Fruit fly (Drosophila melanogaster) whole organism, embryonic: Measurements from ENCODE around the gene CG31051.

Experiments used
- Abd-B ChIP-seq: fragments of 200-800 bp; sonication (Bioruptor generic); optimal IDR thresholded peaks from 2 replicates; lab custom pipeline; 2018; ENCODE audit warnings: missing biosample characterization, mild to moderate bottlenecking, missing genetic modification characterization, moderate library complexity
- CG10267 ChIP-seq: fragments of 200-800 bp; sonication (Bioruptor generic); optimal IDR thresholded peaks from 2 replicates; lab custom pipeline; 2018; ENCODE audit warnings: missing biosample characterization, mild to moderate bottlenecking, missing genetic modification characterization, moderate library complexity
- CG10274 ChIP-seq: fragments of 200-800 bp; sonication (Bioruptor generic); optimal IDR thresholded peaks from 3 replicates; lab custom pipeline; 2017; ENCODE audit warnings: missing biosample characterization, mild to moderate bottlenecking, missing genetic modification characterization
- CG11560 ChIP-seq: fragments of 200-800 bp; sonication (Bioruptor generic); IDR thresholded peaks from 3 replicates; pipeline ENCODE4 v1.3.6; 2022; ENCODE audit warnings: missing biosample characterization, missing genetic modification characterization
- CG12744 ChIP-seq: fragments of 200-800 bp; sonication (Bioruptor generic); optimal IDR thresholded peaks from 2 replicates; lab custom pipeline; 2016; ENCODE audit warnings: missing biosample characterization, missing genetic modification characterization
- CG12769 ChIP-seq: fragments of 200-800 bp; sonication (Bioruptor generic); optimal IDR thresholded peaks from 2 replicates; lab custom pipeline; 2019; ENCODE audit warnings: missing biosample characterization, mild to moderate bottlenecking, missing genetic modification characterization, moderate library complexity
- CG13287 ChIP-seq: fragments of 200-800 bp; sonication (Bioruptor generic); IDR thresholded peaks from 2 replicates; pipeline ENCODE4 v1.3.6; 2022; ENCODE audit warnings: missing biosample characterization, missing genetic modification characterization; ENCODE audit not compliant: partially characterized antibody
- CG15269 ChIP-seq: fragments of 200-800 bp; sonication (Bioruptor generic); optimal IDR thresholded peaks from 2 replicates; lab custom pipeline; 2018; ENCODE audit warnings: missing biosample characterization, mild to moderate bottlenecking, missing genetic modification characterization, moderate library complexity
- CG17359 ChIP-seq: fragments of 200-800 bp; sonication (Bioruptor generic); optimal IDR thresholded peaks from 3 replicates; lab custom pipeline; 2018; ENCODE audit warnings: missing biosample characterization, mild to moderate bottlenecking, missing genetic modification characterization, moderate library complexity
- CG1792 ChIP-seq: fragments of 200-800 bp; sonication (Bioruptor generic); optimal IDR thresholded peaks from 2 replicates; lab custom pipeline; 2016; ENCODE audit warnings: missing biosample characterization, missing genetic modification characterization
- CG2116 ChIP-seq: fragments of 200-800 bp; sonication (Bioruptor generic); optimal IDR thresholded peaks from 3 replicates; lab custom pipeline; 2018; ENCODE audit warnings: missing biosample characterization, mild to moderate bottlenecking, missing genetic modification characterization
- CG31365 ChIP-seq: fragments of 200-800 bp; sonication (Bioruptor generic); optimal IDR thresholded peaks from 2 replicates; lab custom pipeline; 2018; ENCODE audit warnings: missing biosample characterization, mild to moderate bottlenecking, missing genetic modification characterization
- CG31388 ChIP-seq: fragments of 200-800 bp; sonication (Bioruptor generic); optimal IDR thresholded peaks from 2 replicates; lab custom pipeline; 2016; ENCODE audit warnings: missing biosample characterization, missing genetic modification characterization
- CG4707 ChIP-seq: fragments of 200-800 bp; sonication (Bioruptor generic); optimal IDR thresholded peaks from 2 replicates; lab custom pipeline; 2018; ENCODE audit warnings: missing biosample characterization, mild to moderate bottlenecking, missing genetic modification characterization, moderate library complexity
- CG9817 ChIP-seq: fragments of 200-800 bp; sonication (Bioruptor generic); optimal IDR thresholded peaks from 2 replicates; lab custom pipeline; 2018; ENCODE audit warnings: missing biosample characterization, mild to moderate bottlenecking, missing genetic modification characterization, moderate library complexity
- CG9932 ChIP-seq: fragments of 200-800 bp; sonication (Bioruptor generic); IDR thresholded peaks from 2 replicates; pipeline ENCODE4 v1.3.6; 2022; ENCODE audit warnings: missing biosample characterization, missing genetic modification characterization
- Deaf1 ChIP-seq: fragments of 200-800 bp; optimal IDR thresholded peaks from 3 replicates; lab custom pipeline; 2019; ENCODE audit warnings: missing biosample characterization, mild to moderate bottlenecking, missing genetic modification characterization, moderate library complexity
- Dip2 ChIP-seq: fragments of 200-800 bp; sonication (Bioruptor generic); IDR thresholded peaks from 2 replicates; pipeline ENCODE4 v1.3.6; 2022; ENCODE audit warnings: missing biosample characterization, missing genetic modification characterization
- Ets97D ChIP-seq: fragments of 200-800 bp; sonication (Bioruptor generic); optimal IDR thresholded peaks from 3 replicates; lab custom pipeline; 2016; ENCODE audit warnings: missing biosample characterization, missing genetic modification characterization
- Hey ChIP-seq: fragments of 200-800 bp; sonication (Bioruptor generic); optimal IDR thresholded peaks from 3 replicates; lab custom pipeline; 2018; ENCODE audit warnings: missing biosample characterization, mild to moderate bottlenecking, missing genetic modification characterization
- Kr ChIP-seq: fragments of 200-800 bp; sonication (Bioruptor generic); optimal IDR thresholded peaks from 2 replicates; lab custom pipeline; 2017; ENCODE audit warnings: missing biosample characterization, mild to moderate bottlenecking, missing genetic modification characterization
- MBD-R2 ChIP-seq: fragments of 200-800 bp; sonication (Bioruptor generic); IDR thresholded peaks from 2 replicates; pipeline ENCODE4 v1.3.6; 2022; ENCODE audit warnings: missing biosample characterization, missing genetic modification characterization
- Med ChIP-seq: fragments of 200-800 bp; sonication (Bioruptor generic); peaks from one replicate; lab custom pipeline; 2016; ENCODE audit warnings: missing biosample characterization, missing genetic modification characterization, mild to moderate bottlenecking, inconsistent platforms, moderate library complexity
- Nf-YB ChIP-seq: fragments of 200-800 bp; sonication (Bioruptor generic); optimal IDR thresholded peaks from 3 replicates; lab custom pipeline; 2019; ENCODE audit warnings: missing biosample characterization, mild to moderate bottlenecking, missing genetic modification characterization, moderate library complexity
- Nf-YC ChIP-seq: fragments of 200-800 bp; optimal IDR thresholded peaks from 3 replicates; lab custom pipeline; 2019; ENCODE audit warnings: missing biosample characterization, mild to moderate bottlenecking, missing genetic modification characterization, moderate library complexity
- Opbp ChIP-seq: fragments of 200-800 bp; sonication (Bioruptor generic); IDR thresholded peaks from 3 replicates; pipeline ENCODE4 v1.3.6; 2022; ENCODE audit warnings: missing biosample characterization, missing genetic modification characterization; ENCODE audit not compliant: partially characterized antibody
- Rfx ChIP-seq: fragments of 200-800 bp; sonication (Bioruptor generic); IDR thresholded peaks from 2 replicates; pipeline ENCODE4 v1.3.6; 2022; ENCODE audit warnings: missing biosample characterization, missing genetic modification characterization
- Spps ChIP-seq: fragments of 200-800 bp; sonication (Bioruptor generic); optimal IDR thresholded peaks from 2 replicates; lab custom pipeline; 2018; ENCODE audit warnings: missing biosample characterization, mild to moderate bottlenecking, missing genetic modification characterization
- abd-A ChIP-seq: fragments of 200-800 bp; sonication (Bioruptor generic); optimal IDR thresholded peaks from 3 replicates; lab custom pipeline; 2019; ENCODE audit warnings: missing biosample characterization, mild to moderate bottlenecking, missing genetic modification characterization, moderate library complexity
- cg ChIP-seq: fragments of 200-800 bp; sonication (Bioruptor generic); optimal IDR thresholded peaks from 3 replicates; lab custom pipeline; 2019; ENCODE audit warnings: missing biosample characterization, mild to moderate bottlenecking, missing genetic modification characterization, moderate library complexity
- croc ChIP-seq: fragments of 200-800 bp; sonication (Bioruptor generic); conservative IDR thresholded peaks from 3 replicates; pipeline ENCODE4 v1.3.6; 2022; ENCODE audit warnings: missing biosample characterization, missing genetic modification characterization
- fd102C ChIP-seq: fragments of 200-800 bp; sonication (Bioruptor generic); optimal IDR thresholded peaks from 2 replicates; lab custom pipeline; 2018; ENCODE audit warnings: missing biosample characterization, mild to moderate bottlenecking, missing genetic modification characterization, moderate library complexity
- fu2 ChIP-seq: fragments of 200-800 bp; sonication (Bioruptor generic); optimal IDR thresholded peaks from 2 replicates; lab custom pipeline; 2016; ENCODE audit warnings: missing biosample characterization, missing genetic modification characterization
- gce ChIP-seq: fragments of 200-800 bp; sonication (Bioruptor generic); IDR thresholded peaks from 3 replicates; pipeline ENCODE4 v1.3.6; 2022; ENCODE audit warnings: missing biosample characterization, missing genetic modification characterization
- gfzf ChIP-seq: fragments of 200-800 bp; sonication (Bioruptor generic); optimal IDR thresholded peaks from 2 replicates; lab custom pipeline; 2016; ENCODE audit warnings: missing biosample characterization, mild to moderate bottlenecking, missing genetic modification characterization, moderate library complexity
- kay ChIP-seq: fragments of 200-800 bp; sonication (Bioruptor generic); optimal IDR thresholded peaks from 2 replicates; lab custom pipeline; 2016; ENCODE audit warnings: missing biosample characterization, missing genetic modification characterization
- ken ChIP-seq: fragments of 200-800 bp; sonication (Bioruptor generic); IDR thresholded peaks from 3 replicates; pipeline ENCODE4 v1.3.6; 2022; ENCODE audit warnings: missing biosample characterization, missing genetic modification characterization
- kni ChIP-seq: fragments of 200-800 bp; sonication (Bioruptor generic); optimal IDR thresholded peaks from 3 replicates; lab custom pipeline; 2017; ENCODE audit warnings: mild to moderate bottlenecking, missing biosample characterization, missing genetic modification reagents, missing genetic modification characterization
- lab ChIP-seq: fragments of 200-800 bp; sonication (Bioruptor generic); optimal IDR thresholded peaks from 3 replicates; lab custom pipeline; 2017; ENCODE audit warnings: missing biosample characterization, missing genetic modification characterization, mild to moderate bottlenecking, moderate library complexity, missing genetic modification reagents
- nau ChIP-seq: fragments of 200-800 bp; sonication (Bioruptor generic); optimal IDR thresholded peaks from 3 replicates; lab custom pipeline; 2017; ENCODE audit warnings: missing biosample characterization, mild to moderate bottlenecking, missing genetic modification characterization, missing genetic modification reagents
- peb ChIP-seq: fragments of 200-800 bp; sonication (Bioruptor generic); IDR thresholded peaks from 2 replicates; pipeline ENCODE4 v1.3.6; 2022; ENCODE audit warnings: missing biosample characterization, missing genetic modification characterization
- phol ChIP-seq: fragments of 200-800 bp; sonication (Bioruptor generic); optimal IDR thresholded peaks from 3 replicates; lab custom pipeline; 2018; ENCODE audit warnings: missing biosample characterization, mild to moderate bottlenecking, missing genetic modification characterization, moderate library complexity
- pros ChIP-seq: fragments of 200-800 bp; sonication (Bioruptor generic); optimal IDR thresholded peaks from 3 replicates; lab custom pipeline; 2019; ENCODE audit warnings: missing biosample characterization, mild to moderate bottlenecking, missing genetic modification characterization, moderate library complexity
- pum ChIP-seq: fragments of 200-800 bp; sonication (Bioruptor generic); optimal IDR thresholded peaks from 2 replicates; lab custom pipeline; 2016; ENCODE audit warnings: missing biosample characterization, missing genetic modification characterization
- run ChIP-seq: fragments of 200-800 bp; sonication (Bioruptor generic); optimal IDR thresholded peaks from 3 replicates; lab custom pipeline; 2018; ENCODE audit warnings: missing biosample characterization, mild to moderate bottlenecking, missing genetic modification characterization
- seq ChIP-seq: fragments of 200-800 bp; sonication (Bioruptor generic); IDR thresholded peaks from 2 replicates; pipeline ENCODE4 v1.3.6; 2022; ENCODE audit warnings: missing biosample characterization, missing genetic modification characterization
- slou ChIP-seq: fragments of 200-800 bp; sonication (Bioruptor generic); optimal IDR thresholded peaks from 3 replicates; lab custom pipeline; 2016; ENCODE audit warnings: missing biosample characterization, missing genetic modification characterization
- trem ChIP-seq: fragments of 200-800 bp; optimal IDR thresholded peaks from 3 replicates; lab custom pipeline; 2019; ENCODE audit warnings: missing biosample characterization, mild to moderate bottlenecking, missing genetic modification characterization, moderate library complexity
- twi ChIP-seq: fragments of 200-800 bp; optimal IDR thresholded peaks from 2 replicates; lab custom pipeline; 2019; ENCODE audit warnings: missing biosample characterization, mild to moderate bottlenecking, missing genetic modification characterization, moderate library complexity
- tx ChIP-seq: fragments of 200-800 bp; sonication (Bioruptor generic); optimal IDR thresholded peaks from 2 replicates; lab custom pipeline; 2016; ENCODE audit warnings: missing biosample characterization, missing genetic modification characterization
- vvl ChIP-seq: fragments of 200-800 bp; sonication (Bioruptor generic); IDR thresholded peaks from 2 replicates; pipeline ENCODE4 v1.3.6; 2022; ENCODE audit warnings: missing biosample characterization, missing genetic modification characterization

The CG31051 gene

DNA sequence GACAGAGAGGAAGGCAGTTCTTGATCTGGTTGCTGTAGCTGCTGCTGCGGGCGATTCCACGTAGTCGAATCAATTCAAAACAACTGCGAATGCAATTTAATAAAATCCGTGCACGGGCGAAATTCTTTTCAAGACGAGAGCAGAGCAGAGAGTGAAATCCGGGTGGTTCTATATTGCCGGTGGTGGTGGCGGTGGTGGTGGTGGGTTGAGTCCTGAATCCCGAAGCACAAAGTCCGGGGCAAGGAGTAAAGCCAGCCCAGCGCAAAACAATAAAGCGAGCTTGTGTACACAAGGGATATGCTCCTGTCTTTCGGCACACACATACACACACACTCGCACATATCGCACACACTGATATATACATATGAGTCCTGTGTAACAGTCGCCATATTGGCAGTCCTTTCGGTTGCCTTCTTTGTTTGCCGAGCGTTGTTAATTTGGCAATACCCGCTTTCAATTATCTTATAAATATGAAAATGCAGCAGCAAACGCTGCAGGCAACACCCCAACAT, 41.1 kb upstream of the CG31051 start:
- TF ChIP-seq CG12769 (tag; lab: Kevin White, UChicago) (no peak), MBD-R2 (GFP tag; lab: Robert Waterston, UW) (no peak), vvl (GFP tag; lab: Robert Waterston, UW) (no peak), Abd-B (no peak), fu2 (GFP tag; lab: Kevin White, UChicago) (no peak), Dip2 (no peak), CG2116 (no peak), pros (GFP tag; lab: Kevin White, UChicago) (peak; percentile 60), CG17359 (tag; lab: Kevin White, UChicago) (no peak), kni (peak; percentile 27), cg (GFP tag; lab: Kevin White, UChicago) (peak; percentile 51), kay (GFP tag; lab: Kevin White, UChicago) (no peak), run (no peak), croc (GFP tag; lab: Robert Waterston, UW) (no peak), lab (no peak), Nf-YB (peak; percentile 57), Opbp (GFP tag; lab: Robert Waterston, UW) (no peak), CG10274 (GFP tag; lab: Kevin White, UChicago) (no peak), CG11560 (tag; lab: Robert Waterston, UW) (no peak), seq (peak; percentile 41; the same call in 1 of the 2 replicates), Nf-YC (tag; lab: Kevin White, UChicago) (peak; percentile 65), CG10267 (tag; lab: Kevin White, UChicago) (no peak), slou (no peak), Rfx (GFP tag; lab: Robert Waterston, UW) (no peak), phol (tag; lab: Kevin White, UChicago) (peak; percentile 23), gce (GFP tag; lab: Robert Waterston, UW) (no peak), Deaf1 (tag; lab: Kevin White, UChicago) (no peak), CG12744 (no peak)

DNA sequence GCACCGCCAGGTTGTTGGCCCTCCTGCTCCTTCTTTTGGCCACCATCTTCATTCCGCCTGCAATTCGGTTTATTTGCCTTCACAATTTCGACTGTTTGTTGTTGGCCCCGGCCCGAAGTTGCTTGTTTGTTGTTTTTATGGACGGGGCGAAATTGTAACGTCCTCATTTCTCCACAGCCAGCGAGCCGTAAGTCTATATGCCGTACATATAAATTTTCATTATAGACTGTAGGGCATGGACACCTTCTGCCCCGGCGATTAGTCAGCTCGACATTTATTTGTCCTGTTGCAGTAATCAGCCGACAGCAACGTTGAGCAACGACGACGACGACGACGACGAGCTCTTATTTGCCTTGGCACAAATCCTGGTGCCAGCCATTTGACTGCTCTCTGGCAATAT, 38.5 kb upstream of the CG31051 start:
- TF ChIP-seq peb (GFP tag; lab: Robert Waterston, UW) (no peak), Kr (no peak), abd-A (tag; lab: Kevin White, UChicago) (no peak), Ets97D (no peak), CG31388 (GFP tag; lab: Kevin White, UChicago) (no peak), ken (GFP tag; lab: Robert Waterston, UW) (0 out of 3 replicates have a peak, but pooled peaks have one; percentile 18), CG13287 (no peak), trem (tag; lab: Kevin White, UChicago) (no peak), Hey (tag; lab: Kevin White, UChicago) (no peak), Med (peak; percentile 22)

DNA sequence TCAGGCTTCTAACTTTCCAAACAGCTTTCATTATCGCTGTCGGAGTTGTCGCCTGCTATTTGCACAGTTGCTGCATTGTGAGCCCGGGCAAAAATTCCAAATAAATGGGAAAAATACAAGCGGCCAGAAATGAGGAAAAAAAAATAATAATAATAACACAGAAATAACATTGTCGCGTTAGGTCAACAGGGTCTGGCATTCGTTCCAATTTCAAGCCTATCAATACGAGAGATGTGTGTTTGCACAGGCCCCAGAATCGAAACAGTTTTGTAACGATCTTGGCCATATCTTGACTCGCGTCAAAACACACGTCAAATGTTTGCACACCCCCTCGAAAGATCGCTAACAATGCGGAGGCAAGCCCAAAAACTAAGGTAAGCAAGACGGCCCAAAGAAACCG, 36.1 kb upstream of the CG31051 start:
- TF ChIP-seq CG9817 (tag; lab: Kevin White, UChicago) (no peak), fd102C (no peak), tx (no peak), nau (peak; percentile 66), pum (GFP tag; lab: Kevin White, UChicago) (no peak), Spps (tag; lab: Kevin White, UChicago) (no peak), cg (GFP tag; lab: Kevin White, UChicago) (no peak), CG9932 (GFP tag; lab: Robert Waterston, UW) (no peak), gfzf (GFP tag; lab: Kevin White, UChicago) (no peak), CG15269 (tag; lab: Kevin White, UChicago) (peak; percentile 13), CG31365 (tag; lab: Kevin White, UChicago) (no peak), twi (tag; lab: Kevin White, UChicago) (no peak), CG1792 (GFP tag; lab: Kevin White, UChicago) (no peak), CG4707 (GFP tag; lab: Kevin White, UChicago) (no peak)
